Worm (Caenorhabditis elegans) whole organism, L1 larva: ENCODE data around the gene cyh-1.
A peak's percentile ranks its signal among the peaks of the same experiment; 100 is the strongest.

ENCODE experiments used
- C04F5.9 ChIP-seq: sonication (generic microtip); optimal IDR thresholded peaks from 2 replicates; lab custom pipeline; 2016; ENCODE audit warnings: missing genetic modification characterization, missing compliant biosample characterization
- C16A3.4 ChIP-seq: fragments of 150-350 bp; optimal IDR thresholded peaks from 2 replicates; lab custom pipeline; 2014; ENCODE audit warnings: missing biosample characterization, missing genetic modification characterization
- F16B12.6 ChIP-seq: fragments of 150-350 bp; optimal IDR thresholded peaks from 2 replicates; lab custom pipeline; 2014; ENCODE audit warnings: missing biosample characterization, missing genetic modification characterization
- aha-1 ChIP-seq: fragments of 150-350 bp; optimal IDR thresholded peaks from 2 replicates; lab custom pipeline; 2014; ENCODE audit warnings: missing biosample characterization, missing genetic modification characterization
- blmp-1 ChIP-seq: fragments of 150-350 bp; optimal IDR thresholded peaks from 2 replicates; lab custom pipeline; 2014; ENCODE audit warnings: missing biosample characterization, missing genetic modification characterization
- ceh-8 ChIP-seq: fragments of 200-800 bp; sonication (Bioruptor generic); optimal IDR thresholded peaks from 2 replicates; lab custom pipeline; 2018; ENCODE audit warnings: mild to moderate bottlenecking, missing genetic modification characterization, moderate library complexity, missing compliant biosample characterization
- ceh-88 ChIP-seq: fragments of 200-800 bp; sonication (Bioruptor generic); IDR thresholded peaks from 2 replicates; pipeline ENCODE4 v1.3.6; 2022; ENCODE audit warnings: missing genetic modification characterization, missing compliant biosample characterization
- ces-1 ChIP-seq: fragments of 150-350 bp; optimal IDR thresholded peaks from 2 replicates; lab custom pipeline; 2014; ENCODE audit warnings: missing biosample characterization, missing genetic modification reagents, missing genetic modification characterization
- dsc-1 ChIP-seq: sonication (generic microtip); optimal IDR thresholded peaks from 2 replicates; lab custom pipeline; 2016; ENCODE audit warnings: mild to moderate bottlenecking, missing genetic modification characterization, missing compliant biosample characterization
- efl-1 ChIP-seq, 4 experiments: fragments of 150-350 bp; optimal IDR thresholded peaks in 3 of 4; peaks in 1 of 4; 1 replicate in 1 of 4; 2 replicates in 3 of 4; lab custom pipeline; 2014; ENCODE audit warnings: missing biosample characterization in 2 of 4, missing genetic modification characterization in 2 of 4, missing genetic modification reagents in 2 of 4
- efl-3 ChIP-seq: fragments of 200-800 bp; sonication (Bioruptor generic); optimal IDR thresholded peaks from 2 replicates; lab custom pipeline; 2018; ENCODE audit warnings: mild to moderate bottlenecking, missing genetic modification characterization, missing compliant biosample characterization
- elt-2 ChIP-seq: sonication (generic microtip); optimal IDR thresholded peaks from 2 replicates; lab custom pipeline; 2016; ENCODE audit warnings: missing genetic modification characterization, mild to moderate bottlenecking, inconsistent platforms, missing compliant biosample characterization, missing genetic modification reagents
- fkh-10 ChIP-seq: sonication (generic microtip); optimal IDR thresholded peaks from 2 replicates; lab custom pipeline; 2017; ENCODE audit warnings: missing biosample characterization, missing genetic modification reagents, missing genetic modification characterization
- grh-1 ChIP-seq: fragments of 200-800 bp; sonication (Bioruptor generic); IDR thresholded peaks from 2 replicates; pipeline ENCODE4 v1.3.6; 2022; ENCODE audit warnings: missing genetic modification reagents, missing genetic modification characterization, missing compliant biosample characterization
- hlh-17 ChIP-seq: fragments of 200-800 bp; sonication (Bioruptor generic); optimal IDR thresholded peaks from 2 replicates; lab custom pipeline; 2018; ENCODE audit warnings: missing genetic modification characterization, mild to moderate bottlenecking, missing compliant biosample characterization, moderate library complexity, borderline replicate concordance
- hlh-4 ChIP-seq: sonication (generic microtip); optimal IDR thresholded peaks from 2 replicates; lab custom pipeline; 2016; ENCODE audit warnings: mild to moderate bottlenecking, missing genetic modification characterization, missing compliant biosample characterization
- irx-1 ChIP-seq: sonication (generic microtip); optimal IDR thresholded peaks from 2 replicates; lab custom pipeline; 2016; ENCODE audit warnings: missing genetic modification characterization, missing compliant biosample characterization
- jun-1 ChIP-seq: fragments of 150-350 bp; optimal IDR thresholded peaks from 2 replicates; lab custom pipeline; 2014; ENCODE audit warnings: missing biosample characterization, missing genetic modification reagents, missing genetic modification characterization
- lin-13 ChIP-seq: fragments of 150-350 bp; optimal IDR thresholded peaks from 2 replicates; lab custom pipeline; 2014; ENCODE audit warnings: missing biosample characterization, missing genetic modification reagents, missing genetic modification characterization
- lin-14 ChIP-seq: fragments of 200-800 bp; sonication (Bioruptor generic); optimal IDR thresholded peaks from 2 replicates; lab custom pipeline; 2018; ENCODE audit warnings: mild to moderate bottlenecking, missing genetic modification characterization, moderate library complexity, missing compliant biosample characterization
- lin-35 ChIP-seq, 2 experiments: fragments of 150-350 bp; optimal IDR thresholded peaks; 2 replicates each; lab custom pipeline; 2014; ENCODE audit warnings: missing biosample characterization in 2 of 2, missing genetic modification characterization in 2 of 2, missing genetic modification reagents in 2 of 2
- mdl-1 ChIP-seq, 2 experiments: fragments of 150-350 bp; optimal IDR thresholded peaks; 2 replicates each; lab custom pipeline; 2014 to 2017; ENCODE audit warnings: missing biosample characterization in 2 of 2, missing genetic modification characterization in 2 of 2, inconsistent platforms in 1 of 2
- mef-2 ChIP-seq: fragments of 150-350 bp; optimal IDR thresholded peaks from 2 replicates; lab custom pipeline; 2014; ENCODE audit warnings: missing biosample characterization, missing genetic modification characterization
- nhr-11 ChIP-seq: fragments of 150-350 bp; optimal IDR thresholded peaks from 2 replicates; lab custom pipeline; 2014; ENCODE audit warnings: missing biosample characterization, missing genetic modification characterization
- nhr-28 ChIP-seq: fragments of 150-350 bp; optimal IDR thresholded peaks from 2 replicates; lab custom pipeline; 2014; ENCODE audit warnings: missing biosample characterization, missing genetic modification characterization
- nhr-47 ChIP-seq: sonication (generic microtip); optimal IDR thresholded peaks from 2 replicates; lab custom pipeline; 2016; ENCODE audit warnings: mild to moderate bottlenecking, missing genetic modification characterization, moderate library complexity, missing compliant biosample characterization
- nhr-77 ChIP-seq: fragments of 150-350 bp; optimal IDR thresholded peaks from 2 replicates; lab custom pipeline; 2014; ENCODE audit warnings: missing biosample characterization, missing genetic modification characterization
- pag-3 ChIP-seq: sonication (generic microtip); optimal IDR thresholded peaks from 2 replicates; lab custom pipeline; 2017; ENCODE audit warnings: missing genetic modification characterization, mild to moderate bottlenecking, missing compliant biosample characterization, antibody characterized with exemption, borderline replicate concordance; ENCODE audit not compliant: insufficient read depth
- pqm-1 ChIP-seq: sonication (generic microtip); optimal IDR thresholded peaks from 3 replicates; lab custom pipeline; 2017; ENCODE audit warnings: missing biosample characterization, missing genetic modification characterization
- skn-1 ChIP-seq: fragments of 150-350 bp; optimal IDR thresholded peaks from 2 replicates; lab custom pipeline; 2014; ENCODE audit warnings: missing biosample characterization, missing genetic modification characterization
- snpc-4 ChIP-seq: fragments of 150-350 bp; optimal IDR thresholded peaks from 2 replicates; lab custom pipeline; 2014; ENCODE audit warnings: missing biosample characterization, missing genetic modification characterization
- snu-23 ChIP-seq: sonication (generic microtip); optimal IDR thresholded peaks from 2 replicates; lab custom pipeline; 2016; ENCODE audit warnings: missing genetic modification characterization, missing compliant biosample characterization
- sox-4 ChIP-seq: sonication (generic microtip); optimal IDR thresholded peaks from 2 replicates; lab custom pipeline; 2016; ENCODE audit warnings: missing genetic modification characterization, missing compliant biosample characterization
- sptf-1 ChIP-seq: fragments of 150-350 bp; optimal IDR thresholded peaks from 2 replicates; lab custom pipeline; 2014; ENCODE audit warnings: missing biosample characterization, missing genetic modification characterization
- swsn-7 ChIP-seq: sonication (generic microtip); optimal IDR thresholded peaks from 2 replicates; lab custom pipeline; 2016; ENCODE audit warnings: missing genetic modification characterization, missing compliant biosample characterization
- tbx-2 ChIP-seq: sonication (generic microtip); optimal IDR thresholded peaks from 2 replicates; lab custom pipeline; 2016; ENCODE audit warnings: missing genetic modification characterization, missing compliant biosample characterization
- unc-30 ChIP-seq: sonication (generic microtip); optimal IDR thresholded peaks from 2 replicates; lab custom pipeline; 2017; ENCODE audit warnings: missing biosample characterization, missing genetic modification characterization
- unc-86 ChIP-seq: sonication (generic microtip); optimal IDR thresholded peaks from 2 replicates; lab custom pipeline; 2016; ENCODE audit warnings: missing genetic modification characterization, missing compliant biosample characterization
- unc-98 ChIP-seq: fragments of 200-800 bp; sonication (Bioruptor generic); IDR thresholded peaks from 2 replicates; pipeline ENCODE4 v1.3.6; 2022; ENCODE audit warnings: missing genetic modification characterization, missing compliant biosample characterization
- vab-15 ChIP-seq: sonication (generic microtip); optimal IDR thresholded peaks from 2 replicates; lab custom pipeline; 2017; ENCODE audit warnings: missing genotype, mild to moderate bottlenecking, missing genetic modification characterization, missing compliant biosample characterization
- xbp-1 ChIP-seq: sonication (generic microtip); optimal IDR thresholded peaks from 2 replicates; lab custom pipeline; 2016; ENCODE audit warnings: missing genetic modification characterization, missing compliant biosample characterization
- zag-1 ChIP-seq: fragments of 150-350 bp; optimal IDR thresholded peaks from 2 replicates; lab custom pipeline; 2014; ENCODE audit warnings: missing biosample characterization, missing genetic modification characterization
- ztf-11 ChIP-seq, 2 experiments: sonication (generic microtip); optimal IDR thresholded peaks; 2 replicates each; lab custom pipeline; 2016 to 2017; ENCODE audit warnings: missing genetic modification characterization in 2 of 2, missing biosample characterization in 1 of 2, missing compliant biosample characterization in 1 of 2
- ztf-4 ChIP-seq: fragments of 150-350 bp; optimal IDR thresholded peaks from 2 replicates; lab custom pipeline; 2014; ENCODE audit warnings: missing biosample characterization, missing genetic modification characterization

Gene cyh-1

ce11 chrII:3512240-3512639 lies 7.4 kb downstream of the cyh-1 start, which contains the start of gene Y49F6B.19:
Gene Y49F6B.19, minus strand, starts transcription at chrII:3512340.
- TF ChIP-seq snpc-4 (tag; lab: Kevin White, UChicago) (no peak), pag-3 (tag; lab: Kevin White, UChicago) (no peak), elt-2 (tag; lab: Kevin White, UChicago) (no peak)

DNA sequence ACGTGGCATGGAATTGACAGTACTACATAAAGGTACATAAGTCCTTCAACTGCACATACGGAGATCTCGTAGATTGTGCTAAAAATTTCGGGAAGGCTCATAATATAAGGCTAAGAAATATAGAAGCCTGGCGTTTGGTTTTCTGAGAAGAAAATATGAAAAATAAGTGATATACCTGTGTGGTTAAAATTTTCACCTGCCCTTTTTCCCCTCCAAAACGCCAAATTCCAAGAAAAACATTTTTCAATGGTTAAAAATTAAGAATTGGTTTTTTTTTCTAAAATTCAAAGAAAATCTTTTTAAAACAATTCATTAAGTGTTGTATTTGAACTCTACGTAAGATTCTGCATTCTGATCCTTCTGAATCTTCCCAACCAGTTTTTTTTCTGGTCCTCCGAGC lies 9.8 kb downstream of the cyh-1 start, which contains the start of gene srz-5:
srz-5 (minus strand) TSS at position 101 of the 400 bp plus-strand sequence.
- TF ChIP-seq nhr-11 (no peak), hlh-4 (tag; lab: Kevin White, UChicago) (peak; percentile 55)

DNA sequence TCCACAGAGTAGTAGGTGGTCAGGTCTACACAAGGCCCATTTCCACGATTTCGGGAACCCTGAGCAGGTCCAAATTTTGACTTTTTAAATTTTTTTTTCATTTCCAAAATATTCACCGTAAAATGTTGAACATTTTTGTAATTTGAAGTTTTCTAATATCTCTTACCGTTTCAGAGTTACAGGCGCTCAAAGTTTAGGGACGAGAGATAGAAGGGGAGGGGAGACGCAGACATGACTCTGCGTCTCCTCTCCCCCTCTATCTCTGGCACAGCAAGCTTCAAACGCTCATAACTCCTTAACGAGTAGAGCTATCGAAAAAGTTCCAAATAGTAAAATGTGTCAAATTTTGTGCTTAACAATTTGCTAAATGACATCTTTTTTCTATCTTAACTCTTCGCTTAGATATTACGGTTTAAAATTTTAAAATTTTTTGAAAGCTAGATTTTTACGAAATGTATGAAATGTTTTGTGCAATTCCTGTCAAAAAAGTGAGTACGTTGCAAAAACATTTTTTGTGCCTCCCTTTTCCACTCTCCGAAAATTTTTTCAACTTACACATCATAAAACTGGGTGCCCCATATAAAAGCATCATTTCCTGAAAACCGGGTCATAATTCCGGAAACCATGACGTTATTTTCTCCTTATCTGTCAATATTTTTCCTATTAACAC lies 10.7 kb downstream of the cyh-1 start, which contains the start of the genes Y49F6B.14 and clec-125:
Y49F6B.14 (minus strand) TSS at position 101 of the 670 bp plus-strand sequence.
clec-125 (plus strand) TSS at position 620 of the 670 bp plus-strand sequence.
- no peak for TF ChIP-seq ces-1 (GFP tag; lab: Kevin White, UChicago)
- TF ChIP-seq hlh-17 = no peak
- no peak for TF ChIP-seq fkh-10
- no peak for TF ChIP-seq pqm-1 (tag; lab: Kevin White, UChicago)
- TF ChIP-seq irx-1 (tag; lab: Kevin White, UChicago) = no peak
- no peak for TF ChIP-seq ceh-88 (GFP tag; lab: Robert Waterston, UW)
- no peak for TF ChIP-seq nhr-47
- TF ChIP-seq nhr-28 (tag; lab: Kevin White, UChicago) = no peak
- TF ChIP-seq efl-3 (GFP tag; lab: Kevin White, UChicago) = no peak
- TF ChIP-seq, all 84 proteins: peak for 0

DNA sequence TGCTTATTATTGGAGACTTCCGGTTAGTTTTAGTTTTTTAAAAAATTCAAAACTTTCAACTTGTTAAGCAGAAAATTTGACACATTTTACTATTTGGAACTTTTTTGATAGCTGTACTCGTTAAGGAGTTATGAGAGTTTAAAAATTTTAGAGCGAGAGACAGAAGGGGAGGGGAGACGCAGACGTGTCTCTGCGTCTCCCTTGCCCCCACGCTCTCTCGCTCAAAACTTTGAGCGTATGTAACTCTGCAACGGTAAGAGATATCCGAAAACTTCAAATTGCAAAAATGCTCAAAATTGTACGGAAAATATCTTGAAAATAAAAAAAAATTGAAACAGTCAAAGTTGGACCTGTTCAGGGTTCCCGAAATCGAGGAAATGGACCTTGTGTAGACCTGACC lies 11.4 kb downstream of the cyh-1 start:
- TF ChIP-seq sox-4 (tag; lab: Kevin White, UChicago) = no peak
- TF ChIP-seq swsn-7 (tag; lab: Kevin White, UChicago) = no peak
- TF ChIP-seq pag-3 (tag; lab: Kevin White, UChicago) = no peak
- TF ChIP-seq aha-1 = no peak
- TF ChIP-seq dsc-1 (tag; lab: Kevin White, UChicago) = no peak
- TF ChIP-seq zag-1 (tag; lab: Kevin White, UChicago) = no peak
- TF ChIP-seq grh-1 = no peak
- no peak for TF ChIP-seq nhr-47
- TF ChIP-seq lin-13 (GFP tag; lab: Kevin White, UChicago) = no peak
- no peak for TF ChIP-seq nhr-77
- no peak for TF ChIP-seq blmp-1
- no peak for TF ChIP-seq hlh-17
- TF ChIP-seq jun-1 (tag; lab: Kevin White, UChicago) = no peak
- no peak for TF ChIP-seq hlh-4 (tag; lab: Kevin White, UChicago)
- TF ChIP-seq F16B12.6 (tag; lab: Kevin White, UChicago) = no peak
- TF ChIP-seq ztf-4 = no peak
- TF ChIP-seq mdl-1 (tag; optimal IDR thresholded peaks at IDR 0.05; lab: Kevin White, UChicago) = no peak
- TF ChIP-seq ztf-11 (tag; optimal IDR thresholded peaks at IDR 0.05; lab: Kevin White, UChicago) = no peak

DNA sequence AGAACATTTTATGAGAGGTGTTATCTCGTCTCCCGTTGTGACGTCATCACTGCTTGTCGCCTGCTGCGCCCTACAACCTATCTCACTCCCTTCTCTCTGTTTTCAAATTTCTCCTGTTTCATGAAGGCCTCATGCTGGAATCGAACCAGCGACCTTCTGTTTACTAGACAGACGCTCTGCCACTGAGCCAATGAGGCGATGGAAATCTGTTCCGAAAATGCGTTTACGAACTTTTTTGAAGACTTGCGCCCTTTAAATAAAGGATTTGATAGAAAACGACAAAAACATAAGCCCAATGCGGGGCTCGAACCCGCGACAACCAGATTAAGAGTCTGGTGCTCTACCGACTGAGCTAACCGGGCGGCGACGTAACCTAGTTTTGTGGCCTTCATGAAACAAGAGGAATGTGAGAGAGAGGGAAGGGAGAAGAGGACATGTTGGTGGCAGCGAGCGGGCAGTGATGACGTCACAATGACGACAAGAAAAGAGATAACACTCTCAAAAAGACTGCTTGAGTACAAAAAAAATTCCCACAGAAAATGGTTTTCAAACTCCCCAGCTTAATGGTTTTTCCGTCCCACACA lies 14.2 kb downstream of the cyh-1 start, which contains the start of gene clec-126:
clec-126 (plus strand) TSS at position 534 of the 584 bp plus-strand sequence.
- TF ChIP-seq unc-30 (tag; lab: Kevin White, UChicago) (no peak), elt-2 (tag; lab: Kevin White, UChicago) (peak; percentile 65), lin-35 (GFP tag; optimal IDR thresholded peaks at IDR 0.05; lab: Kevin White, UChicago) (peak; percentile 30 to 76), dsc-1 (tag; lab: Kevin White, UChicago) (peak; percentile 62), ceh-8 (peak; percentile 4), tbx-2 (tag; lab: Kevin White, UChicago) (peak; percentile 65), xbp-1 (tag; lab: Kevin White, UChicago) (peak; percentile 74), C04F5.9 (tag; lab: Kevin White, UChicago) (peak; percentile 29), skn-1 (tag; lab: Kevin White, UChicago) (peak; percentile 47), sptf-1 (no peak), unc-86 (tag; lab: Kevin White, UChicago) (peak; percentile 48), vab-15 (tag; lab: Kevin White, UChicago) (no peak), efl-1 (optimal IDR thresholded peaks at IDR 0.05; lab: Kevin White, UChicago) (peak; percentile 38 to 59), efl-1 (GFP tag; optimal IDR thresholded peaks at IDR 0.05 in 1 of 2; lab: Kevin White, UChicago) (peak; percentile 40 to 93), unc-98 (no peak), lin-14 (GFP tag; lab: Kevin White, UChicago) (peak; percentile 76), snu-23 (GFP tag; lab: Kevin White, UChicago) (peak; percentile 87), C16A3.4 (tag; lab: Kevin White, UChicago) (peak; percentile 57), swsn-7 (tag; lab: Kevin White, UChicago) (peak; percentile 65), mef-2 (tag; lab: Kevin White, UChicago) (peak; percentile 15), fkh-10 (peak; percentile 10)
